Worm (Caenorhabditis elegans) whole organism, L3 larva: ENCODE data around the gene ZK1236.5.

Source experiments
- R02D3.7 ChIP-seq: fragments of 150-350 bp; optimal IDR thresholded peaks from 2 replicates; lab custom pipeline; 2014; ENCODE audit warnings: missing biosample characterization, missing genetic modification characterization
- fkh-2 ChIP-seq: fragments of 150-350 bp; optimal IDR thresholded peaks from 2 replicates; lab custom pipeline; 2014; ENCODE audit warnings: missing biosample characterization, missing genetic modification reagents, missing genetic modification characterization
- nfya-1 ChIP-seq: sonication (generic microtip); optimal IDR thresholded peaks from 2 replicates; lab custom pipeline; 2017; ENCODE audit warnings: missing genetic modification characterization, mild to moderate bottlenecking, missing compliant biosample characterization, antibody characterized with exemption, moderate library complexity; ENCODE audit not compliant: insufficient read depth
- nhr-28 ChIP-seq: fragments of 150-350 bp; optimal IDR thresholded peaks from 2 replicates; lab custom pipeline; 2014; ENCODE audit warnings: missing biosample characterization, missing genetic modification characterization
- zag-1 ChIP-seq: fragments of 150-350 bp; optimal IDR thresholded peaks from 2 replicates; lab custom pipeline; 2014; ENCODE audit warnings: missing biosample characterization, missing genetic modification characterization
- ztf-11 ChIP-seq: fragments of 150-350 bp; optimal IDR thresholded peaks from 2 replicates; lab custom pipeline; 2014; ENCODE audit warnings: missing biosample characterization, missing genetic modification characterization

DNA sequence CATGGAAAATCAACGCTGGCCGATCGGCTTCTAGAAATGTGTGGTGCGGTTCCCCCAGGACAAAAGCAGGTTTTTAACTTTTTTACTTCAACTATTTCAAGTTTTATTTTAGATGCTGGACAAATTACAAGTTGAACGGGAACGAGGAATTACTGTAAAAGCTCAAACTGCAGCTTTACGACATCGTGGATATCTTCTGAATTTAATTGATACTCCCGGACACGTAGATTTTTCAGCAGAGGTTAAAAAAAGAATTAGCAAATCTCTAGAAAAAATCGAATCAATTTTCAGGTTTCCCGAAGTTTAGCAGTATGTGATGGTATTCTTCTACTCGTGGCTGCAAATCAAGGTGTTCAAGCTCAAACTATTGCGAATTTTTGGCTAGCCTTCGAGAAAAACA lies 2.5 kb downstream of the ZK1236.5 start:
- TF ChIP-seq ztf-11 (tag; lab: Kevin White, UChicago), result no peak
- no peak for TF ChIP-seq nhr-28
- no peak for TF ChIP-seq fkh-2 (tag; lab: Kevin White, UChicago)
- TF ChIP-seq zag-1, result no peak
- no peak for TF ChIP-seq R02D3.7 (tag; lab: Kevin White, UChicago)
- no peak for TF ChIP-seq nfya-1 (tag; lab: Kevin White, UChicago)
